Fruit fly (Drosophila melanogaster) Kc167 (cell line): ENCODE data around the gene CG13898.

ENCODE experiments used
- Myc ChIP-seq: fragments of >200 bp; optimal IDR thresholded peaks from 2 replicates; lab custom pipeline; 2017; ENCODE audit warnings: missing external identifiers
- Sin3A ChIP-seq: fragments of >200 bp; optimal IDR thresholded peaks from 2 replicates; lab custom pipeline; 2018; ENCODE audit warnings: missing external identifiers
- h ChIP-seq: fragments of >200 bp; optimal IDR thresholded peaks from 3 replicates; lab custom pipeline; 2018; ENCODE audit warnings: missing external identifiers
- insv ChIP-seq: fragments of >200 bp; optimal IDR thresholded peaks from 3 replicates; lab custom pipeline; 2018; ENCODE audit warnings: missing external identifiers
- psq ChIP-seq: fragments of >200 bp; optimal IDR thresholded peaks from 2 replicates; lab custom pipeline; 2017; ENCODE audit warnings: missing external identifiers
- ttk ChIP-seq: sonication (Bioruptor generic); optimal IDR thresholded peaks from 2 replicates; lab custom pipeline; 2017; ENCODE audit warnings: missing external identifiers

Gene CG13898

DNA sequence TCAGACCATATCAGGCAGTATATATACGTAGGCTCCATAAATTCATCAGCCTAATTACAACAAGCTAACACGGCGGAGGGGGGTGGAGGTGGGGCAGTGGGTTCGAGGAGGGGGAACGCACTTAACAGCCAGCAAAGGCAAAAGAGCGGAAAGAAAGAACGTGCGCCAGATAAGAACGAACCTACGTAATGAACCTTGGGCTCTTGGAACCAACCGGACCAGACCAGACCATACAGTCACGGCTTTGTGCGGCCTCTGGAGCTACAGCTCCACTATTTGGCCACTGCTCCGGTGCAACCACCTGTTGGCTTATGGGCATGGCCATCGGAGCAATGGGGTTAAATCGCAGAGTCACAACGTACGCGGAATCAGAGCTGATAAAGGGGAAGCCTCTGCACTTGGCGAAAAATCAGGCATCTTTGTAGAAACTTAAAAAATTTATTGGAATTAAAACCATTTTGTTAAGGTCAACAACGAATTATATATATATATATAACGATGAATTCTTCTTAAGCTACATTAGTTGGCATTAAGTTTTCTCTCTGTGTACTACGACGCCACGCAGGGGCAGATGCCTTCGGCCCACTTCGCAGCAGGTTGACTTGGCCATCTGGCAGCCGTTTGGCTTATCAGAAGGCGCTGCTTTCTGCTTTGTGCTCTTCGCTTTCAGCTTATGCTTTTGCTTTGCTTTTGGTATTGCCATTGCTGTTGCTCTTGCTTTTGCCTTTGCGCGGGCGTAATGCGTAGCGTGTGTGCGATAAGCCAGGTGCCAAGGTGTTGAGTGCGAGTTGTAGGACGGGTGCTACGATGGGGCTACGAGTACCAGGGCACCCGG, 22.8 kb downstream of the CG13898 start:
- no peak for TF ChIP-seq ttk (lab: Kevin White, UChicago)
- no peak for TF ChIP-seq psq (lab: Kevin White, UChicago)
- no peak for TF ChIP-seq insv (lab: Kevin White, UChicago)
- no peak for TF ChIP-seq h (lab: Kevin White, UChicago)
- no peak for TF ChIP-seq Sin3A (lab: Kevin White, UChicago)
- no peak for TF ChIP-seq Myc (lab: Kevin White, UChicago)

DNA sequence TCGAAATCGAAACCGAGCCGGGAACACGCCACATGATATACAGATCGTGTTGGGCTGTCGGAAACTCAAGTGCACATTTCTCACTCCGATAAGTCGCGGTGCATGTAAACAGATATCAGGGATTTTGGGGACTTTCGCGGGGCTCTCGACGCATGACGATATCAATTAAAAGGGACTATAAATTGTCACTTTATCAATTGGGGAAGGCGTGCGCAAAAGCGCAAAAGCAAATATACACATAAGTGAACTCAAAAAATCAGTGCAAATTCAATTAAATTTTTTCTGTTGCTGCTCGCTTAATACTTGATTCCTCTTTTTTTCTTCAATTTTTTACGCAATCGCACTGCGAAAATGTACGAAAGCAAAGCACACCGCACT, 23.4 kb downstream of the CG13898 start:
- no peak for TF ChIP-seq Myc (lab: Kevin White, UChicago)

dm6 chr3L:778977-779376, 24.9 kb downstream of the CG13898 start:
- TF ChIP-seq Myc (lab: Kevin White, UChicago) (no peak), h (lab: Kevin White, UChicago) (no peak), insv (lab: Kevin White, UChicago) (no peak), Sin3A (lab: Kevin White, UChicago) (no peak), psq (lab: Kevin White, UChicago) (no peak), ttk (lab: Kevin White, UChicago) (no peak)

DNA sequence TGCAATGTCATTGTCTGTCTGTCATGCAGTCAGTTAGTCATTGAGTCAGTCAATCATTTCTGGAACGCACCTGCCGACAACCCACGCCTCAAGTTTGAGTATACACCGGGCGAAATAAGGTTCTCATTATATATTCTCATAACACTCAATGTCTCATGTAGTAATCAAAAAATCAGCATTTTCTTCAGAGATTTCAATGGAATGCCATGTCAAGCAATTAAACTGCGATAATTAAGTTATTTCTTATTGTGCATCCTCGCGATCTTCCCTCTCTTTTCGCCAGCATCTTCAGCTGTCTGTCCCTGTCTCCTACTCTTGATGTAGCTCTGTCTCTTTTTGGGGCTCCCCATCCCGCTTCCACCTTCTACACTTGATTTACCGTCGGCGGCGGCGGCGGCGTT, 26.6 kb downstream of the CG13898 start:
- TF ChIP-seq psq (lab: Kevin White, UChicago) (no peak), h (lab: Kevin White, UChicago) (no peak), ttk (lab: Kevin White, UChicago) (no peak), insv (lab: Kevin White, UChicago) (no peak), Sin3A (lab: Kevin White, UChicago) (no peak), Myc (lab: Kevin White, UChicago) (no peak)

DNA sequence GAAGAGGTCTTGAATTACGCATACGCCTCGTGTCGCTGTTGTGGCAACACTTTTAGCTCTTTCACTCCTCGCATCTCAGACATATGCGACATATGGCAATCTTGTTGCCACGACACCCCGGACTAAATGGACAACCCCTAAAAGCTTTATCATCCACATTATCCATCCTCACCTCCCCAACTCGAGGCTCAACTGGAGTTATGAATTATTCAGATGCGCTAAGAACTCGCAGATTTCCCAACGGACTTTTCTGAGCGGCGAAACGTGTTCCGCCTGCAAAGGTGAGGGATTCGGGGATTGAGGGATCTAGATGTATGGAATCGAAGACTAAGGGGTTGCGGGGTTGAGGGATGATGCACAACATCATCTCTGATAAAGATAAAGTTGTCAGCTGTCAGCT, 27.2 kb downstream of the CG13898 start:
- TF ChIP-seq h (lab: Kevin White, UChicago) (no peak), psq (lab: Kevin White, UChicago) (no peak), Myc (lab: Kevin White, UChicago) (no peak), ttk (lab: Kevin White, UChicago) (no peak), Sin3A (lab: Kevin White, UChicago) (no peak), insv (lab: Kevin White, UChicago) (no peak)

DNA sequence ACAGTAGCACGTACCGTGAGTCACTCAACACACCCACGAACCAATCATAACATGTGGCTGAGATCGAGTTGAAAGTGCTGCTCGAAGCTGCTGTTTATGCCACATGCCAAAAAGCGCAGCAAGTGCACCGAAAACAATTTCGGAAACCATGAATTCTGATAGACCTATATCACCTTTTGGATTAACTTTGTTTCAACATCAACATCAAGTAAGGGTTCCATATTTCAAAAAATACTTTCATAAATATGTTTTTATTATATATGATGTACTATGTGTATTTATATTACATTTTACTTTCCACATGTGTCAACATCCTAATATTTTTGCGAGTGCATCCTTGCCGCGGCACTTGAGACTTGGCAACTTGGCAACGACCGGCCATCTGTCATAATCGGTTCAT, 27.6 kb downstream of the CG13898 start:
- TF ChIP-seq h (lab: Kevin White, UChicago) (no peak), ttk (lab: Kevin White, UChicago) (no peak), Sin3A (lab: Kevin White, UChicago) (no peak), insv (lab: Kevin White, UChicago) (no peak), Myc (lab: Kevin White, UChicago) (no peak), psq (lab: Kevin White, UChicago) (no peak)

dm6 chr3L:775053-775355, 28.8 kb downstream of the CG13898 start:
- TF ChIP-seq Sin3A (lab: Kevin White, UChicago): no peak
- TF ChIP-seq psq (lab: Kevin White, UChicago): no peak
- TF ChIP-seq h (lab: Kevin White, UChicago): no peak
- no peak for TF ChIP-seq Myc (lab: Kevin White, UChicago)

- no peak for TF ChIP-seq Myc (lab: Kevin White, UChicago)
- no peak for TF ChIP-seq psq (lab: Kevin White, UChicago)
- TF ChIP-seq insv (lab: Kevin White, UChicago): no peak
- TF ChIP-seq ttk (lab: Kevin White, UChicago): no peak
- TF ChIP-seq Sin3A (lab: Kevin White, UChicago): no peak
- TF ChIP-seq h (lab: Kevin White, UChicago): no peak
Measured at dm6 chr3L:774209-775052, 29.4 kb downstream of the CG13898 start.

- TF ChIP-seq insv (lab: Kevin White, UChicago): no peak
- TF ChIP-seq ttk (lab: Kevin White, UChicago): no peak
- no peak for TF ChIP-seq Sin3A (lab: Kevin White, UChicago)
- no peak for TF ChIP-seq psq (lab: Kevin White, UChicago)
- no peak for TF ChIP-seq h (lab: Kevin White, UChicago)
- no peak for TF ChIP-seq Myc (lab: Kevin White, UChicago)
Measured at dm6 chr3L:772193-772592, 31.7 kb downstream of the CG13898 start.

- TF ChIP-seq Sin3A (lab: Kevin White, UChicago): no peak
- no peak for TF ChIP-seq h (lab: Kevin White, UChicago)
- TF ChIP-seq insv (lab: Kevin White, UChicago): no peak
- TF ChIP-seq psq (lab: Kevin White, UChicago): no peak
- TF ChIP-seq ttk (lab: Kevin White, UChicago): no peak
- TF ChIP-seq Myc (lab: Kevin White, UChicago): no peak
Measured at dm6 chr3L:771361-771760, 32.5 kb downstream of the CG13898 start.

DNA sequence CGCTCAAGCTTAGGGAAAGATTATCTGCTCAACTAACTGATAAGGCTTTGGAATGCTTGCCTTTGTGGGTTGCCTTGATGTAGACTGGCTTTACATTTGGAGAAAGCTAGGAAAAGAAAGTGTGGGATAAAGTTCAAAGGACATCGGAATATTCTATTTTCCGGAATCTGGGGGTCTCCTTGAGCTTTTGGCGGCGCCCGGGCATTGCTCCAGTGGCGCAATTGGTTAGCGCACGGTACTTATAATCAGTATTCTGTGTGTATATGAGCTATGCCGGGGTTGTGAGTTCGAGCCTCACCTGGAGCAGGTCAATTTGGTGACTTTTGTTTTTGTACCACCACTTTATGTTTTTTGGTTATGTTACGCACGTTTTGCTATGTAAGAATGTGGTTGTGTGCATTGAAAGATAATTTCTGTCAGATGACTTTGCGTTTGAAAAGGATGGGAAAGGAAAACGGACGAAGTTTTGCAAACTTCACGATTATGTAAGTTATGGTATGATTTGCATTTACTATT, 33.6 kb downstream of the CG13898 start:
- TF ChIP-seq insv (lab: Kevin White, UChicago) (no peak), ttk (lab: Kevin White, UChicago) (no peak), Myc (lab: Kevin White, UChicago) (no peak), Sin3A (lab: Kevin White, UChicago) (no peak), h (lab: Kevin White, UChicago) (no peak), psq (lab: Kevin White, UChicago) (no peak)
